Fruit fly (Drosophila melanogaster): ENCODE results near the gene cyst.

The cyst gene

DNA sequence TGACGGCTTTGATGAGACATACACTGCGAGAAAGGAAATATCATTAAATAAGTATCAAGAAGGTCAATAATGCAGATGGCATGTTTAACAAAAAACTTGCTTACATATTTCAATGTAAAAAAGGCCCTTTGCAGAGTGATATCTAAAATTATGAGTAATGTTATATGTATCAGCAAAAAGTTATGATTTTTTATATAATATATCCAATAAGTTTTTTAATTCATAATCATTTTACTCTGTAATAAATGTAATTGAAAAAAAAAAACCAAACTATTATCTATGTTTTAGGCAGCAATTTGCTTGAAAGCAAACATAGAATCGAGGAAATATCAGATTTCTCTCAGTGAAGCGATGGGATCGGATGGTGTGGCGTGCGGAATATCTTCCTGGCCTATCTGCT is 38.8 kb downstream of the cyst start (continued):
- TF ChIP-seq ac (GFP tag; optimal IDR thresholded peaks at IDR 0.05) (no peak), tup (GFP tag; optimal IDR thresholded peaks at IDR 0.05) (no peak), ara (GFP tag; IDR thresholded peaks at IDR 0.05) (no peak), NC2α (GFP tag; optimal IDR thresholded peaks at IDR 0.05) (no peak), fd102C (GFP tag; optimal IDR thresholded peaks at IDR 0.05) (no peak), CG12236 (GFP tag; optimal IDR thresholded peaks at IDR 0.05) (no peak), TFAM (GFP tag; optimal IDR thresholded peaks at IDR 0.05) (no peak), CG2712 (tag; optimal IDR thresholded peaks at IDR 0.05) (peak; percentile 43), da (GFP tag; optimal IDR thresholded peaks at IDR 0.05) (no peak), cwo (GFP tag; optimal IDR thresholded peaks at IDR 0.05) (no peak), Usf (GFP tag; optimal IDR thresholded peaks at IDR 0.05) (no peak), CG9797 (GFP tag; optimal IDR thresholded peaks at IDR 0.05) (no peak), Stat92E (GFP tag; optimal IDR thresholded peaks at IDR 0.05) (no peak), CG2129 (GFP tag; IDR thresholded peaks at IDR 0.05; ENCODE audit: partially characterized antibody) (no peak), maf-S (GFP tag; optimal IDR thresholded peaks at IDR 0.05) (no peak), CG6254 (GFP tag; optimal IDR thresholded peaks at IDR 0.05) (no peak), CG18011 (GFP tag; optimal IDR thresholded peaks at IDR 0.05) (no peak), esg (GFP tag; conservative IDR thresholded peaks at IDR 0.05) (no peak), phol (tag; optimal IDR thresholded peaks at IDR 0.05) (peak; percentile 34), CG9932 (GFP tag; IDR thresholded peaks at IDR 0.05) (no peak), CG15011 (GFP tag; optimal IDR thresholded peaks at IDR 0.05) (no peak), CG9727 (GFP tag; optimal IDR thresholded peaks at IDR 0.05) (peak; percentile 36), dm (GFP tag; optimal IDR thresholded peaks at IDR 0.05) (no peak), CG3407 (GFP tag; optimal IDR thresholded peaks at IDR 0.05) (no peak), Nf-YC (tag; optimal IDR thresholded peaks at IDR 0.05) (no peak), chm (GFP tag; IDR thresholded peaks at IDR 0.05) (no peak), Gug (GFP tag; IDR thresholded peaks at IDR 0.05) (no peak), CG7839 (tag; optimal IDR thresholded peaks at IDR 0.05) (peak; percentile 28), E2f1 (GFP tag; IDR thresholded peaks at IDR 0.05) (no peak), CG4328 (GFP tag; optimal IDR thresholded peaks at IDR 0.05) (no peak), CG5953 (GFP tag; IDR thresholded peaks at IDR 0.05) (no peak), Ssrp (tag; optimal IDR thresholded peaks at IDR 0.05) (peak; percentile 2), Hr39 (optimal IDR thresholded peaks at IDR 0.05) (no peak), CG15479 (GFP tag; optimal IDR thresholded peaks at IDR 0.05) (no peak), odd (GFP tag; optimal IDR thresholded peaks at IDR 0.05) (no peak), CG7745 (tag; optimal IDR thresholded peaks at IDR 0.05) (no peak), CG13287 (GFP tag; IDR thresholded peaks at IDR 0.05; ENCODE audit: partially characterized antibody) (no peak), pan (optimal IDR thresholded peaks at IDR 0.05) (no peak), pan (GFP tag; optimal IDR thresholded peaks at IDR 0.05 in 1 of 2, IDR thresholded peaks at IDR 0.05 in 1 of 2) (no peak), NfI (GFP tag; optimal IDR thresholded peaks at IDR 0.05) (no peak), Abd-B (GFP tag; optimal IDR thresholded peaks at IDR 0.05) (no peak), CG14014 (GFP tag; IDR thresholded peaks at IDR 0.05) (no peak), Mes4 (GFP tag; optimal IDR thresholded peaks at IDR 0.05) (no peak), C15 (GFP tag; IDR thresholded peaks at IDR 0.05) (no peak), CG33213 (GFP tag; optimal IDR thresholded peaks at IDR 0.05) (no peak), CG7357 (GFP tag; IDR thresholded peaks at IDR 0.05) (no peak), nau (GFP tag; optimal IDR thresholded peaks at IDR 0.05) (no peak), Dfd (GFP tag; optimal IDR thresholded peaks at IDR 0.05) (no peak), CG2199 (GFP tag; IDR thresholded peaks at IDR 0.05) (no peak), gem (tag; optimal IDR thresholded peaks at IDR 0.05) (peak; percentile 41), zf30C (GFP tag; optimal IDR thresholded peaks at IDR 0.05) (no peak), CG11398 (GFP tag; optimal IDR thresholded peaks at IDR 0.05) (no peak)
